Fruit fly (Drosophila melanogaster) whole organism, prepupa: ENCODE results near the gene CG33096.
A peak's percentile ranks its signal among the peaks of the same experiment; 100 is the strongest.

ENCODE experiments used
- CG10631 ChIP-seq: fragments of 200-800 bp; sonication (Bioruptor generic); optimal IDR thresholded peaks from 2 replicates; lab custom pipeline; 2016; ENCODE audit warnings: missing biosample characterization, missing genetic modification characterization
- CG10669 ChIP-seq: fragments of 200-800 bp; sonication (Bioruptor generic); optimal IDR thresholded peaks from 3 replicates; lab custom pipeline; 2018; ENCODE audit warnings: missing biosample characterization, mild to moderate bottlenecking, missing genetic modification characterization, moderate library complexity
- CG11294 ChIP-seq: fragments of 200-800 bp; sonication (Bioruptor generic); IDR thresholded peaks from 2 replicates; pipeline ENCODE4 v1.3.6; 2022; ENCODE audit warnings: missing biosample characterization, missing genetic modification characterization
- CG11902 ChIP-seq: fragments of 200-800 bp; sonication (Bioruptor generic); optimal IDR thresholded peaks from 3 replicates; lab custom pipeline; 2016; ENCODE audit warnings: missing biosample characterization, missing genetic modification characterization
- CG15336 ChIP-seq: fragments of 200-800 bp; sonication (Bioruptor generic); IDR thresholded peaks from 2 replicates; pipeline ENCODE4 v1.3.6; 2022; ENCODE audit warnings: missing biosample characterization, missing genetic modification characterization
- CG1621 ChIP-seq: fragments of 200-800 bp; sonication (Bioruptor generic); optimal IDR thresholded peaks from 3 replicates; lab custom pipeline; 2018; ENCODE audit warnings: missing biosample characterization, mild to moderate bottlenecking, missing genetic modification characterization
- CG16779 ChIP-seq: fragments of 200-800 bp; sonication (Bioruptor generic); optimal IDR thresholded peaks from 3 replicates; lab custom pipeline; 2017; ENCODE audit warnings: missing biosample characterization, mild to moderate bottlenecking, missing genetic modification characterization
- CG32006 ChIP-seq: fragments of 200-800 bp; sonication (Bioruptor generic); optimal IDR thresholded peaks from 3 replicates; lab custom pipeline; 2017; ENCODE audit warnings: missing biosample characterization, mild to moderate bottlenecking, missing genetic modification characterization
- CG34406 ChIP-seq: fragments of 200-800 bp; sonication (Bioruptor generic); optimal IDR thresholded peaks from 3 replicates; lab custom pipeline; 2016; ENCODE audit warnings: missing biosample characterization, missing genetic modification characterization
- CG6163 ChIP-seq: fragments of 200-800 bp; sonication (Bioruptor generic); IDR thresholded peaks from 3 replicates; pipeline ENCODE4 v1.3.6; 2022; ENCODE audit warnings: missing biosample characterization, missing genetic modification characterization
- CG6276 ChIP-seq: fragments of 200-800 bp; sonication (Bioruptor generic); optimal IDR thresholded peaks from 2 replicates; lab custom pipeline; 2017; ENCODE audit warnings: missing biosample characterization, mild to moderate bottlenecking, missing genetic modification characterization
- CG6808 ChIP-seq: fragments of 200-800 bp; sonication (Bioruptor generic); optimal IDR thresholded peaks from 3 replicates; lab custom pipeline; 2017; ENCODE audit warnings: missing biosample characterization, missing genetic modification characterization, mild to moderate bottlenecking, moderate library complexity, missing genetic modification reagents
- CG8119 ChIP-seq: fragments of 200-800 bp; sonication (Bioruptor generic); IDR thresholded peaks from 3 replicates; pipeline ENCODE4 v1.3.6; 2022; ENCODE audit warnings: missing biosample characterization, missing genetic modification characterization
- CG8319 ChIP-seq: fragments of 200-800 bp; sonication (Bioruptor generic); optimal IDR thresholded peaks from 3 replicates; lab custom pipeline; 2016; ENCODE audit warnings: missing biosample characterization, missing genetic modification characterization
- CG8632 ChIP-seq: fragments of 200-800 bp; sonication (Bioruptor generic); optimal IDR thresholded peaks from 3 replicates; lab custom pipeline; 2016; ENCODE audit warnings: missing biosample characterization, missing genetic modification characterization
- CG9139 ChIP-seq: fragments of 200-800 bp; sonication (Bioruptor generic); optimal IDR thresholded peaks from 3 replicates; lab custom pipeline; 2017; ENCODE audit warnings: missing biosample characterization, mild to moderate bottlenecking, missing genetic modification characterization
- Eip75B ChIP-seq: fragments of 200-800 bp; sonication (Bioruptor generic); optimal IDR thresholded peaks from 3 replicates; lab custom pipeline; 2016; ENCODE audit warnings: missing biosample characterization, missing genetic modification characterization
- Eip78C ChIP-seq: fragments of 200-800 bp; sonication (Bioruptor generic); peaks from one replicate; lab custom pipeline; 2016; ENCODE audit warnings: missing biosample characterization, missing genetic modification characterization
- Ets21C ChIP-seq: fragments of 200-800 bp; sonication (Bioruptor generic); optimal IDR thresholded peaks from 3 replicates; lab custom pipeline; 2016; ENCODE audit warnings: missing biosample characterization, missing genetic modification characterization
- Gug ChIP-seq: fragments of 200-800 bp; sonication (Bioruptor generic); IDR thresholded peaks from 2 replicates; pipeline ENCODE4 v1.3.6; 2022; ENCODE audit warnings: missing biosample characterization, missing genetic modification characterization
- Hr4 ChIP-seq: fragments of 200-800 bp; sonication (Bioruptor generic); optimal IDR thresholded peaks from 3 replicates; lab custom pipeline; 2016; ENCODE audit warnings: missing biosample characterization, missing genetic modification characterization
- Lpt ChIP-seq: fragments of 200-800 bp; sonication (Bioruptor generic); optimal IDR thresholded peaks from 3 replicates; lab custom pipeline; 2016; ENCODE audit warnings: missing biosample characterization, missing genetic modification characterization
- Met ChIP-seq: fragments of 200-800 bp; sonication (Bioruptor generic); optimal IDR thresholded peaks from 3 replicates; lab custom pipeline; 2016; ENCODE audit warnings: missing biosample characterization, missing genetic modification characterization
- OdsH ChIP-seq: fragments of 200-800 bp; sonication (Bioruptor generic); optimal IDR thresholded peaks from 3 replicates; lab custom pipeline; 2016; ENCODE audit warnings: missing biosample characterization, missing genetic modification characterization
- Sox102F ChIP-seq: fragments of 200-800 bp; sonication (Bioruptor generic); optimal IDR thresholded peaks from 2 replicates; lab custom pipeline; 2016; ENCODE audit warnings: missing biosample characterization, mild to moderate bottlenecking, missing genetic modification characterization
- Sox14 ChIP-seq: fragments of 200-800 bp; sonication (Bioruptor generic); optimal IDR thresholded peaks from 3 replicates; lab custom pipeline; 2016; ENCODE audit warnings: missing biosample characterization, missing genetic modification characterization
- achi ChIP-seq: fragments of 200-800 bp; sonication (Bioruptor generic); optimal IDR thresholded peaks from 3 replicates; lab custom pipeline; 2016; ENCODE audit warnings: missing biosample characterization, missing genetic modification characterization
- acj6 ChIP-seq: fragments of 200-800 bp; sonication (Bioruptor generic); optimal IDR thresholded peaks from 3 replicates; lab custom pipeline; 2016; ENCODE audit warnings: missing biosample characterization, missing genetic modification characterization
- cyc ChIP-seq: fragments of 200-800 bp; sonication (Bioruptor generic); optimal IDR thresholded peaks from 3 replicates; lab custom pipeline; 2016; ENCODE audit warnings: missing biosample characterization, missing genetic modification characterization
- dac ChIP-seq: fragments of 200-800 bp; sonication (Bioruptor generic); optimal IDR thresholded peaks from 2 replicates; lab custom pipeline; 2017; ENCODE audit warnings: missing biosample characterization, mild to moderate bottlenecking, missing genetic modification characterization
- dsx ChIP-seq: fragments of 200-800 bp; optimal IDR thresholded peaks from 3 replicates; lab custom pipeline; 2019; ENCODE audit warnings: missing biosample characterization, mild to moderate bottlenecking, missing genetic modification characterization, moderate library complexity; ENCODE audit not compliant: poor library complexity, severe bottlenecking
- fd85E ChIP-seq: fragments of 200-800 bp; sonication (Bioruptor generic); optimal IDR thresholded peaks from 3 replicates; lab custom pipeline; 2016; ENCODE audit warnings: missing biosample characterization, missing genetic modification characterization
- fkh ChIP-seq: fragments of 200-800 bp; sonication (Bioruptor generic); optimal IDR thresholded peaks from 3 replicates; lab custom pipeline; 2017; ENCODE audit warnings: missing biosample characterization, mild to moderate bottlenecking, missing genetic modification characterization, moderate library complexity
- lz ChIP-seq: fragments of 200-800 bp; sonication (Bioruptor generic); optimal IDR thresholded peaks from 3 replicates; lab custom pipeline; 2016; ENCODE audit warnings: missing biosample characterization, missing genetic modification characterization
- pdm3 ChIP-seq: fragments of 200-800 bp; sonication (Bioruptor generic); optimal IDR thresholded peaks from 3 replicates; lab custom pipeline; 2016; ENCODE audit warnings: missing biosample characterization, missing genetic modification characterization
- salr ChIP-seq, 2 experiments: fragments of 200-800 bp; sonication (Bioruptor generic); optimal IDR thresholded peaks; 3 replicates each; lab custom pipeline; 2016 to 2018; ENCODE audit warnings: missing biosample characterization in 2 of 2, missing genetic modification characterization in 2 of 2, mild to moderate bottlenecking in 1 of 2
- spab ChIP-seq: fragments of 200-800 bp; sonication (Bioruptor generic); optimal IDR thresholded peaks from 2 replicates; lab custom pipeline; 2017; ENCODE audit warnings: missing biosample characterization, mild to moderate bottlenecking, missing genetic modification characterization, missing genetic modification reagents
- ss ChIP-seq, 2 experiments: fragments of 200-800 bp; sonication (Bioruptor generic); optimal IDR thresholded peaks; 2 replicates in 1 of 2; 3 replicates in 1 of 2; lab custom pipeline; 2017 to 2018; ENCODE audit warnings: mild to moderate bottlenecking in 2 of 2, missing biosample characterization in 2 of 2, missing genetic modification characterization in 2 of 2, moderate library complexity in 1 of 2
- svp ChIP-seq: fragments of 200-800 bp; sonication (Bioruptor generic); peaks from one replicate; lab custom pipeline; 2016; ENCODE audit warnings: missing biosample characterization, missing genetic modification characterization
- topi ChIP-seq: fragments of 200-800 bp; sonication (Bioruptor generic); optimal IDR thresholded peaks from 3 replicates; lab custom pipeline; 2016; ENCODE audit warnings: missing biosample characterization, missing genetic modification characterization
- vri ChIP-seq: fragments of 200-800 bp; sonication (Bioruptor generic); optimal IDR thresholded peaks from 3 replicates; lab custom pipeline; 2016; ENCODE audit warnings: missing biosample characterization, mild to moderate bottlenecking, missing genetic modification characterization

Gene CG33096

DNA sequence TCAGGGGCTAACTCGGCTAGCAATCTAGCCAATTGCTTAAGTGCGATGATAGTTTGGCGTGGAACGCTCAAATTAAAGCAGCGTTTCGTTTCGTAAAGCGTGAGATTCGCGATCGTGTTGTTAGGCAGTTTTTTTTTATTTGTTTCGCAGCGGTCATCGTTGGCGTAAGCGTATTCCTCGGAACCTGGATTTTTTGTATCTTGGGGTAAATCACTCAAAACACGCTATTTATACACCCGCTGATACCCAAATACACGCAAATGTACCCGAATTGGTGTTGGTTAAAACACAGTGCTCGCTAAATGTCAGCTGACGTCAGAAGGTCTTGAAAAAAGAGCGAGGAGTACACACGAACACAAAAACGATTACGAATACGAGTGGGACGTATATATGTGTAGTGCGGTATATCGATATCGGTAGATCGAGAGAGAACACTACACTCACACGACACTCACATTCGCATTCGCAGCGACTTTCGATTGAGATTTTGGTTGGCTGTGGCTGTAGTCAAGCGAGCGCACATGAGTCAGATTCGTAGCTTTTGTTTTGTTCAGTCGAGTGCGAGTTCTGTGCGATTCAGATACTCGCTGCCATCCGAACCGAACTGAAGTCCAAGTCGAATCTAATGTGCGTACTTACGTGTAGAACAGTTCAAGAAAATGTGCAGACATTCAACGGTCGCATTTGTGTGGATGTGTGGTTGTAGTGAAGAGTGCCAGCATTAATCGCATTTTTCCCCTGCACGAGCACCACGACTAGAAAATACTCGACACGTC is 47.5 kb upstream of the CG33096 start (continued):
- TF ChIP-seq ss (GFP tag; optimal IDR thresholded peaks at IDR 0.05; lab: Kevin White, UChicago) (peak; percentile 71 to 75), Gug (no peak), CG8632 (GFP tag; lab: Kevin White, UChicago) (no peak), CG9139 (GFP tag; lab: Kevin White, UChicago) (no peak), spab (peak; percentile 34), CG8319 (GFP tag; lab: Kevin White, UChicago) (no peak), fkh (GFP tag; lab: Kevin White, UChicago) (peak; percentile 35), cyc (GFP tag; lab: Kevin White, UChicago) (no peak), CG34406 (GFP tag; lab: Kevin White, UChicago) (no peak), dsx (GFP tag; lab: Kevin White, UChicago) (peak; percentile 8), pdm3 (GFP tag; lab: Kevin White, UChicago) (no peak), Ets21C (GFP tag; lab: Kevin White, UChicago) (no peak), fd85E (GFP tag; lab: Kevin White, UChicago) (peak; percentile 79), CG15336 (GFP tag; lab: Robert Waterston, UW) (no peak), acj6 (GFP tag; lab: Kevin White, UChicago) (no peak), CG10631 (GFP tag; lab: Kevin White, UChicago) (no peak), CG11902 (GFP tag; lab: Kevin White, UChicago) (no peak), svp (no peak), Sox14 (GFP tag; lab: Kevin White, UChicago) (peak; percentile 47), Eip75B (GFP tag; lab: Kevin White, UChicago) (peak; percentile 16), lz (no peak), vri (GFP tag; lab: Kevin White, UChicago) (peak; percentile 77)

DNA sequence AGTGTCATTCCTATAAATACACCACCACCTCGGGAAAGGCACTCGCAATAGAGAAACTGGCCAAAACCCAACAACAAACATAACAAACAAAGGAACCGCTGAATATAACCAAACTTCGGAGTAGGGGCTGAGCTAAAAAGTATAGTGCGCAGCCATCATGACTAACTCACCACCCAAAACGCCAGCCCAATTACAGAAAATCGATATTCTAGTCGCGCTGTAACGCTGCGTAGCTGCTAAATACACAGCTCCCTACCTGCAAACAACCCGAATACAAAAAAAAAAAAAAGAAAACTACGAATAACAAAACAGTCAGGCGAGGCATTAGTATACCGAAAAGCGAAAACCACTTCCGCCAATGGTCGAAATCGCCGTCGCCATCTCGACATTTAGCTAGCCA is 46.8 kb upstream of the CG33096 start:
- TF ChIP-seq fkh (GFP tag; lab: Kevin White, UChicago): peak; percentile 0
- no peak for TF ChIP-seq CG1621 (tag; lab: Kevin White, UChicago)

DNA sequence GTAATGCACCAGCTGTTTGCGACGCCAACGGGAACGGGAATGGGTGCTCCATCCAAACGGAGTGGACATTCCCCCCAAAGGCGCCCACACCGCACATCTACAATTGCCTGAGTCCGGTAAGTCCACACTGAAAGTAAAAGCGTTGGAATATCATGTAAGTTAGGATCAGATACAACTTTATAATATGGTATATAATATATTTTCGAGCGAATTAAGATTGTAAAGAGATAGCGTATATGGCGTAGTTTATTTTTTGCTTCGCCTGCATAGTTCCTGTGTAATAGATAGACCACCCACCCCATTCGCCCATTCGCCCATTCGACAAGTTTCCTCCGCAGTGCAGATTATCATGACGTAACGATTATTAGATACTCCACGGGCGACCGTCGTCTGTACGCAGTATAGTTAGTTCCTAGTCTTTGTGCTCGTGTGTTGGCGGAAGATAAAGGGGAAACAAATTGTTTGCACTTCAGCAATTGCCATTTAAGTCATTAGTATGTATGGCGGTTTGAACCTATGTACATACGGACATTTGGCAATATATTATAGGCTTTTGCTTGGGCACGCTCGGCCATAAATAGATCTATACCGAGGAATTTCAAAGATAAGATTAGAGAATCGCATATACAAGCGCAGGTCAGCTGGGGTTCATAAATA is 45.9 kb upstream of the CG33096 start:
- TF ChIP-seq CG8119 (GFP tag; lab: Robert Waterston, UW) (peak; percentile 78; the same call in 2 of the 3 replicates), CG6808 (GFP tag; lab: Kevin White, UChicago) (no peak), CG8319 (GFP tag; lab: Kevin White, UChicago) (no peak), Hr4 (peak; percentile 81), CG6163 (GFP tag; lab: Robert Waterston, UW) (peak; percentile 68; the same call in 2 of the 3 replicates), salr (GFP tag; optimal IDR thresholded peaks at IDR 0.05; lab: Kevin White, UChicago) (peak in 1 of 2 experiments; percentile 39), lz (no peak), acj6 (GFP tag; lab: Kevin White, UChicago) (peak; percentile 17), Eip78C (GFP tag; lab: Kevin White, UChicago) (peak; percentile 81), CG32006 (GFP tag; lab: Kevin White, UChicago) (no peak), topi (GFP tag; lab: Kevin White, UChicago) (no peak), Sox14 (GFP tag; lab: Kevin White, UChicago) (peak; percentile 31), Met (GFP tag; lab: Kevin White, UChicago) (no peak), dac (GFP tag; lab: Kevin White, UChicago) (peak; percentile 4), CG6276 (peak; percentile 68), OdsH (GFP tag; lab: Kevin White, UChicago) (peak; percentile 48), CG16779 (tag; lab: Kevin White, UChicago) (peak; percentile 25), CG10669 (GFP tag; lab: Kevin White, UChicago) (no peak), vri (GFP tag; lab: Kevin White, UChicago) (peak; percentile 66), CG11294 (GFP tag; lab: Robert Waterston, UW) (peak; percentile 7; the same call in 1 of the 2 replicates), CG10631 (GFP tag; lab: Kevin White, UChicago) (peak; percentile 24), Sox102F (GFP tag; lab: Kevin White, UChicago) (no peak), pdm3 (GFP tag; lab: Kevin White, UChicago) (peak; percentile 52), Lpt (GFP tag; lab: Kevin White, UChicago) (peak; percentile 64), fkh (GFP tag; lab: Kevin White, UChicago) (no peak), achi (GFP tag; lab: Kevin White, UChicago) (peak; percentile 30), CG15336 (GFP tag; lab: Robert Waterston, UW) (peak; percentile 86)
